Worm (Caenorhabditis elegans): ENCODE data around the gene srw-20.

ce11 chrV:17044500-17044899, 35.2 kb downstream of the srw-20 start, which contains the start of gene F28B1.2:
- TF ChIP-seq cebp-1 (GFP tag; IDR thresholded peaks at IDR 0.05) (no peak), cebp-1 (tag; optimal IDR thresholded peaks at IDR 0.05) (no peak), dpl-1 (GFP tag; optimal IDR thresholded peaks at IDR 0.05) (no peak), K11D2.4 (GFP tag; IDR thresholded peaks at IDR 0.05) (no peak), ztf-22 (GFP tag; optimal IDR thresholded peaks at IDR 0.05) (no peak), ztf-25 (GFP tag; IDR thresholded peaks at IDR 0.05) (no peak)
